Worm (Caenorhabditis elegans) whole organism, mixed stage, embryonic: ENCODE results near the gene F38B2.2.

Source experiments
- ces-1 ChIP-seq: fragments of 150-350 bp; optimal IDR thresholded peaks from 2 replicates; lab custom pipeline; 2014; ENCODE audit warnings: missing biosample characterization, missing genetic modification reagents, missing genetic modification characterization
- elt-1 ChIP-seq: sonication (generic microtip); optimal IDR thresholded peaks from 2 replicates; lab custom pipeline; 2017; ENCODE audit warnings: missing genetic modification characterization, mild to moderate bottlenecking, missing compliant biosample characterization, antibody characterized with exemption, moderate library complexity, borderline replicate concordance; ENCODE audit not compliant: insufficient read depth
- elt-3 ChIP-seq: fragments of 150-350 bp; optimal IDR thresholded peaks from 2 replicates; lab custom pipeline; 2014; ENCODE audit warnings: missing biosample characterization, missing genetic modification characterization
- flh-1 ChIP-seq: fragments of 200-800 bp; sonication (Bioruptor generic); optimal IDR thresholded peaks from 2 replicates; lab custom pipeline; 2018; ENCODE audit warnings: mild to moderate bottlenecking, missing genetic modification characterization, moderate library complexity, missing compliant biosample characterization
- lsy-2 ChIP-seq: fragments of 150-350 bp; optimal IDR thresholded peaks from 2 replicates; lab custom pipeline; 2014; ENCODE audit warnings: missing biosample characterization, missing genetic modification characterization
- mep-1 ChIP-seq: fragments of 150-350 bp; optimal IDR thresholded peaks from 2 replicates; lab custom pipeline; 2017; ENCODE audit warnings: missing biosample characterization, missing genetic modification reagents, missing genetic modification characterization, inconsistent platforms
- nhr-12 ChIP-seq: fragments of 150-350 bp; optimal IDR thresholded peaks from 2 replicates; lab custom pipeline; 2014; ENCODE audit warnings: missing biosample characterization, missing genetic modification characterization
- nhr-237 ChIP-seq: fragments of 150-350 bp; optimal IDR thresholded peaks from 2 replicates; lab custom pipeline; 2014; ENCODE audit warnings: missing biosample characterization, missing genetic modification characterization
- nhr-28 ChIP-seq: fragments of 150-350 bp; optimal IDR thresholded peaks from 2 replicates; lab custom pipeline; 2014; ENCODE audit warnings: missing biosample characterization, missing genetic modification characterization
- pha-4 ChIP-seq: fragments of 150-350 bp; optimal IDR thresholded peaks from 2 replicates; lab custom pipeline; 2018; ENCODE audit warnings: missing biosample characterization, missing genetic modification reagents, missing genetic modification characterization
- snpc-4 ChIP-seq: fragments of 150-350 bp; optimal IDR thresholded peaks from 2 replicates; lab custom pipeline; 2014; ENCODE audit warnings: missing biosample characterization, missing genetic modification characterization
- unc-39 ChIP-seq: fragments of 150-350 bp; optimal IDR thresholded peaks from 2 replicates; lab custom pipeline; 2014; ENCODE audit warnings: missing biosample characterization, missing genetic modification characterization

- TF ChIP-seq mep-1 (tag; lab: Kevin White, UChicago) (no peak), snpc-4 (tag; lab: Kevin White, UChicago) (no peak), nhr-237 (tag; lab: Kevin White, UChicago) (no peak), lsy-2 (tag; lab: Kevin White, UChicago) (no peak), nhr-12 (tag; lab: Kevin White, UChicago) (no peak), flh-1 (no peak), elt-1 (tag; lab: Kevin White, UChicago) (no peak), unc-39 (tag; lab: Kevin White, UChicago) (no peak), elt-3 (no peak), ces-1 (GFP tag; lab: Kevin White, UChicago) (no peak), pha-4 (tag; lab: Kevin White, UChicago) (no peak), nhr-28 (no peak)
These were observed 10.7 kb upstream of the F38B2.2 start for ce11 chrX:11289925-11290324.
